Worm (Caenorhabditis elegans) whole organism, L1 larva: ENCODE results near the gene C37C3.11.

Experiments used
- C34B4.2 ChIP-seq: sonication (generic microtip); optimal IDR thresholded peaks from 2 replicates; lab custom pipeline; 2017; ENCODE audit warnings: mild to moderate bottlenecking, missing genetic modification characterization, missing compliant biosample characterization
- ama-1 ChIP-seq: fragments of 150-350 bp; optimal IDR thresholded peaks from 2 replicates; lab custom pipeline; 2014
- egl-27 ChIP-seq, 2 experiments: fragments of 150-350 bp in 1 of 2; sonication (generic microtip); optimal IDR thresholded peaks; 3 replicates each; lab custom pipeline; 2017 to 2018; ENCODE audit warnings: missing biosample characterization in 2 of 2, missing genetic modification characterization in 2 of 2, missing genetic modification reagents in 2 of 2
- hlh-4 ChIP-seq: sonication (generic microtip); optimal IDR thresholded peaks from 2 replicates; lab custom pipeline; 2016; ENCODE audit warnings: mild to moderate bottlenecking, missing genetic modification characterization, missing compliant biosample characterization
- lin-15B ChIP-seq: fragments of 150-350 bp; sonication (generic microtip); optimal IDR thresholded peaks from 3 replicates; lab custom pipeline; 2014; ENCODE audit warnings: missing biosample characterization, missing genetic modification characterization
- lin-39 ChIP-seq: fragments of 150-350 bp; optimal IDR thresholded peaks from 2 replicates; lab custom pipeline; 2014; ENCODE audit warnings: missing biosample characterization, missing genetic modification reagents, missing genetic modification characterization
- mdl-1 ChIP-seq, 2 experiments: fragments of 150-350 bp; optimal IDR thresholded peaks; 2 replicates each; lab custom pipeline; 2014 to 2017; ENCODE audit warnings: missing biosample characterization in 2 of 2, missing genetic modification characterization in 2 of 2, inconsistent platforms in 1 of 2
- nhr-11 ChIP-seq: fragments of 150-350 bp; optimal IDR thresholded peaks from 2 replicates; lab custom pipeline; 2014; ENCODE audit warnings: missing biosample characterization, missing genetic modification characterization
- nhr-237 ChIP-seq: fragments of 150-350 bp; optimal IDR thresholded peaks from 2 replicates; lab custom pipeline; 2014; ENCODE audit warnings: missing biosample characterization, missing genetic modification characterization

ce11 chrV:7852078-7852477 lies 12.5 kb downstream of the C37C3.11 start:
- TF ChIP-seq lin-39 (tag; lab: Kevin White, UChicago) (no peak), mdl-1 (tag; optimal IDR thresholded peaks at IDR 0.05; lab: Kevin White, UChicago) (no peak), lin-15B (tag; lab: Kevin White, UChicago) (no peak), egl-27 (tag; optimal IDR thresholded peaks at IDR 0.05; lab: Kevin White, UChicago) (no peak), nhr-237 (tag; lab: Kevin White, UChicago) (no peak), hlh-4 (tag; lab: Kevin White, UChicago) (no peak), C34B4.2 (tag; lab: Kevin White, UChicago) (no peak), ama-1 (lab: Kevin White, UChicago) (no peak), nhr-11 (no peak)
